Fruit fly (Drosophila melanogaster): ENCODE results near the gene Noc1.

Noc1 gene

DNA sequence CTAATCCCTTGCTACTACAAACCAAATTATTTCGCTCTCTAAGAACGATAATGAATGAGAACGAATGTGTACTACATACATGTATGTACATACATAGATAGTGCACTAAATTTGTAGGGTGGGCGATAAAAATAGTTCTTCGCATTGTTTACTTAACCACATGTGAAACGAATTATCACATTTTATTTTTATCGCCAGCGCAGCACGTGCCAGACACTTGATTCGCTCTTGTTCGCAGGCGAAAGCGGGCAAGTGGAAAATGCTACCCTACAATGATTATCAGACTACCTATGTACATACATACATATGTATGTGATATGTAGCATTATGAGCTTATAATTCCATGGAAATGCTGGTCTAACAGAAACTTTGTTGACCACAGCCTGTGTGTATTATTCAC is 11.2 kb downstream of the Noc1 start:
- TF ChIP-seq bab1 (GFP tag; optimal IDR thresholded peaks at IDR 0.05) (no peak), CG1620 (GFP tag; optimal IDR thresholded peaks at IDR 0.05) (no peak), Mnt (GFP tag; optimal IDR thresholded peaks at IDR 0.05) (peak; percentile 73), cic (GFP tag; optimal IDR thresholded peaks at IDR 0.05) (peak; percentile 26), CG7045 (GFP tag; optimal IDR thresholded peaks at IDR 0.05) (no peak), ovo (GFP tag; optimal IDR thresholded peaks at IDR 0.05) (no peak), CG14711 (tag; optimal IDR thresholded peaks at IDR 0.05) (peak; percentile 7), Crg-1 (GFP tag; optimal IDR thresholded peaks at IDR 0.05) (no peak), Hr96 (GFP tag; optimal IDR thresholded peaks at IDR 0.05) (no peak), pad (GFP tag; optimal IDR thresholded peaks at IDR 0.05) (no peak), kay (GFP tag; ENCODE audit: borderline replicate concordance) (no peak), CG11617 (GFP tag; optimal IDR thresholded peaks at IDR 0.05) (no peak), CG12768 (GFP tag; optimal IDR thresholded peaks at IDR 0.05) (no peak)

DNA sequence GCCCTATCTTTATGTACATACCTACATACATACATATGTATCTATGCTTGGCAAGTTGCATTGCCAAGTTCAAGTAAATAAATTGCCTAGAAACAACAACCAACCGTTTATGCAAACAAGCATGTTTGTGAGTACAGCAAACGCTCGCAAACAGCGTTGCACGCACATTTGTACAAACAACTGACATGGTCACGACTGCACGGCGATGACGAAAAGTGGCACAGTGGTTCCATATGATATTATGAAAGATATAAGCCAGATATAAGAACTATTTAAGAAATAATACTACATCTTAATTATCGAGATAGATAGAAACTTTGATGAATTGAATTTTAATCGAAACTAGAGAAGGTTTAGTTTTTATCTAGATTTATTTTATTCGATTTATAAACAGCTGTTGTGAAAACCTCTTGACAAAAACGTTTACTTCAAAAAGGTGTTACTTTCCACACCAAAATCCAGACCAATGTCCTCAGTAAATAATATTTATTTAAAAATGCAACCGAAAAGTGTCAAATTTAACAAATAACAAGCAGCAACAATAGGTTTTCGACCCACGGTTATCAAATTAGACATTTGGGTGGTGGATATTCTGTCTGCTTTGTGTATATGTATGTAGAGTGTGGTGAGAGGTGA is 15.4 kb downstream of the Noc1 start:
- TF ChIP-seq CG14711 (tag; optimal IDR thresholded peaks at IDR 0.05) = peak; percentile 29
- no peak for TF ChIP-seq Mnt (GFP tag; optimal IDR thresholded peaks at IDR 0.05)
- no peak for TF ChIP-seq ovo (GFP tag; optimal IDR thresholded peaks at IDR 0.05)
- TF ChIP-seq CG7045 (GFP tag; optimal IDR thresholded peaks at IDR 0.05) = peak; percentile 39
- TF ChIP-seq CG12768 (GFP tag; optimal IDR thresholded peaks at IDR 0.05) = no peak
- TF ChIP-seq cnc (optimal IDR thresholded peaks at IDR 0.05) = no peak
- peak; percentile 63 for TF ChIP-seq tj (GFP tag; optimal IDR thresholded peaks at IDR 0.05)
- no peak for TF ChIP-seq Clk (GFP tag; optimal IDR thresholded peaks at IDR 0.05)
- peak; percentile 47 for TF ChIP-seq CG7101 (tag; optimal IDR thresholded peaks at IDR 0.05)
- TF ChIP-seq Hr96 (GFP tag; optimal IDR thresholded peaks at IDR 0.05) = no peak
- TF ChIP-seq kay (GFP tag; ENCODE audit: borderline replicate concordance) = peak; percentile 86
- TF ChIP-seq cic (GFP tag; optimal IDR thresholded peaks at IDR 0.05) = no peak
- TF ChIP-seq CG11617 (GFP tag; optimal IDR thresholded peaks at IDR 0.05) = peak; percentile 77
- no peak for TF ChIP-seq Crg-1 (GFP tag; optimal IDR thresholded peaks at IDR 0.05)
- TF ChIP-seq toe (GFP tag; optimal IDR thresholded peaks at IDR 0.05) = no peak
- TF ChIP-seq CG5204 (GFP tag; optimal IDR thresholded peaks at IDR 0.05) = peak; percentile 50
- TF ChIP-seq CG33017 (tag; optimal IDR thresholded peaks at IDR 0.05) = peak; percentile 48
- peak; percentile 59 for TF ChIP-seq bab1 (GFP tag; optimal IDR thresholded peaks at IDR 0.05)
- peak; percentile 15 for TF ChIP-seq pad (GFP tag; optimal IDR thresholded peaks at IDR 0.05)
- TF ChIP-seq CG1620 (GFP tag; optimal IDR thresholded peaks at IDR 0.05) = no peak

DNA sequence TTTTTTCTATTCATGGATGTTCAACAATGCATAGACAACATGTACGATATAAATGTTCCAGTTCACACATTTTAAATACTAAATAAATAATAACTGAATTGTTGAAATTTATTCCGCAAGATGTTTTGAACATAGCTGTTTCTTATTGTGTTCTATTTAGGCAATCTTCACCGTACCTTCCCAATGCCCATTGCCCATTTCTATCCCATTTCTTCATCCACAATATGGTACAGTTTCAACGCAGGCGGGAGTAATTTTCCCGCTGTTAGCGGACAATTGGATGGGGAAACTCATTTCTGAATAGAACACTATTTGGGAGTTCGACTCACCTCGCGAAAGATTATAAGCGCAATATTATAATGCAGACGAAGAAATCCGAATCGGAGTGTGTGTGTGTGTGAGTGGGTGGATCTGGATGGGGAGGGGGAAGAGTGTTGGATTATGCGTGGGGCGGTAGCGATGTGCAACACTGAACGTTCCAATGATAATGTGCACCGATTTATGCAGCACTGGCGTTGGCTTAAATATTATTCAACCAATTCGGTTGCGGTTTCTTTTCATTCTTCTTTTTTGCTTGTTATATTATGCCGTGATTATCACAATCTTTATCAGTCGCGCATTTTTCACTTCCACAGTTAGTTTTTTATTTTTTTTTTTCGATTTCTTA is 17.5 kb downstream of the Noc1 start:
- peak; percentile 82 for TF ChIP-seq CG12768 (GFP tag; optimal IDR thresholded peaks at IDR 0.05)
- TF ChIP-seq Clk (GFP tag; optimal IDR thresholded peaks at IDR 0.05) = peak; percentile 53
- no peak for TF ChIP-seq cnc (optimal IDR thresholded peaks at IDR 0.05)
- peak; percentile 70 for TF ChIP-seq Mnt (GFP tag; optimal IDR thresholded peaks at IDR 0.05)
- peak; percentile 75 for TF ChIP-seq toe (GFP tag; optimal IDR thresholded peaks at IDR 0.05)
- TF ChIP-seq CG5204 (GFP tag; optimal IDR thresholded peaks at IDR 0.05) = peak; percentile 24
- TF ChIP-seq cic (GFP tag; optimal IDR thresholded peaks at IDR 0.05) = peak; percentile 82
- peak; percentile 7 for TF ChIP-seq ovo (GFP tag; optimal IDR thresholded peaks at IDR 0.05)
- peak; percentile 90 for TF ChIP-seq Crg-1 (GFP tag; optimal IDR thresholded peaks at IDR 0.05)
- TF ChIP-seq CG11617 (GFP tag; optimal IDR thresholded peaks at IDR 0.05) = peak; percentile 63
- TF ChIP-seq kay (GFP tag; ENCODE audit: borderline replicate concordance) = peak; percentile 6
- peak; percentile 54 for TF ChIP-seq CG14711 (tag; optimal IDR thresholded peaks at IDR 0.05)
- peak; percentile 56 for TF ChIP-seq CG7045 (GFP tag; optimal IDR thresholded peaks at IDR 0.05)
- TF ChIP-seq tj (GFP tag; optimal IDR thresholded peaks at IDR 0.05) = peak; percentile 51
- peak; percentile 81 for TF ChIP-seq Hr96 (GFP tag; optimal IDR thresholded peaks at IDR 0.05)
- TF ChIP-seq CG1620 (GFP tag; optimal IDR thresholded peaks at IDR 0.05) = peak; percentile 79
- TF ChIP-seq pad (GFP tag; optimal IDR thresholded peaks at IDR 0.05) = peak; percentile 76
- peak; percentile 50 for TF ChIP-seq CG33017 (tag; optimal IDR thresholded peaks at IDR 0.05)
- TF ChIP-seq CG7101 (tag; optimal IDR thresholded peaks at IDR 0.05) = peak; percentile 78
- TF ChIP-seq bab1 (GFP tag; optimal IDR thresholded peaks at IDR 0.05) = no peak

DNA sequence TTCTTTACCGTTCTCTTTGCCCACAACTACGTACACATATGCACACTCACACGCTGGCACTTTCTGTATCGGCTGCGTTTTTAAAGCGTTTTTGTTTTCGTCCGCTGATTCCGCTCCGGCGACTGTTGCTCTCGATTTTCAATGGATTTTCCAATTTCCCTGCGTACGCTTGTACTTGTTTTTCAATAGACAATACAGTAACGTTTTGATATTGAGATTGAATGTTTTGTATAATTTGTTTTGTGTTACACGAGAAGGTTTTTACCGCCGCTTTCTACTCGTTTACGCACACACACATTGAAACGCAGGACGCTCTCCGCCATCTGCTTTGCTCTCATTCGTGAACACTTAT is 18.0 kb downstream of the Noc1 start:
- no peak for TF ChIP-seq cnc (optimal IDR thresholded peaks at IDR 0.05)
- peak; percentile 3 for TF ChIP-seq cic (GFP tag; optimal IDR thresholded peaks at IDR 0.05)

DNA sequence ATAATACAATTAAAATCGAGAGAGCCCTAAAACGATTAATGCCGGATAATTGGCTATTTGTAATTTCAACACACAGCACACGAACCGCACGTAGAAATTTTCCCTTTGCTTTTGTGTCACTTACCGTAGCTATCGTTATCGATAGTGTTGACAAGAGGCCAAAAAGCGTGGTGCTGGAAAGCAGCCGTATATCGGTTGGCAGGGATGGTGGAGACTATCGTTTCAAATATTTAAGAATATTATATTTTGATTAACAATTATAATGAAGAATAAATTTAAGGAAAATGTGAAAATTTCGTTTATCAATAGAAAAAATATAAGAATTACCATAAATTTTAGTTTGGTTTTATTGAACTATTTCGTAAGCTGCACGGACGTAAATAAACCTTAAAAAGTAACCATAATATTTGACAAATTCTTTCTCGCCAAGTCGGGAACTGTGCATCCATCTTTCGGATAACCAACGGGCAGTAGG is 18.5 kb downstream of the Noc1 start, which contains the start of gene JIL-1:
Gene JIL-1 (minus strand): TSS at position 148 of the 475 bp plus-strand sequence.
- TF ChIP-seq cnc (optimal IDR thresholded peaks at IDR 0.05) (no peak), pad (GFP tag; optimal IDR thresholded peaks at IDR 0.05) (peak; percentile 75), CG7101 (tag; optimal IDR thresholded peaks at IDR 0.05) (peak; percentile 82), cic (GFP tag; optimal IDR thresholded peaks at IDR 0.05) (no peak), Hr96 (GFP tag; optimal IDR thresholded peaks at IDR 0.05) (peak; percentile 73), CG14711 (tag; optimal IDR thresholded peaks at IDR 0.05) (peak; percentile 47), toe (GFP tag; optimal IDR thresholded peaks at IDR 0.05) (peak; percentile 75), tj (GFP tag; optimal IDR thresholded peaks at IDR 0.05) (no peak), kay (GFP tag; ENCODE audit: borderline replicate concordance) (peak; percentile 90), Clk (GFP tag; optimal IDR thresholded peaks at IDR 0.05) (peak; percentile 67), Mnt (GFP tag; optimal IDR thresholded peaks at IDR 0.05) (peak; percentile 78), CG1620 (GFP tag; optimal IDR thresholded peaks at IDR 0.05) (peak; percentile 83), CG5204 (GFP tag; optimal IDR thresholded peaks at IDR 0.05) (peak; percentile 69), ovo (GFP tag; optimal IDR thresholded peaks at IDR 0.05) (peak; percentile 57), CG33017 (tag; optimal IDR thresholded peaks at IDR 0.05) (peak; percentile 66), CG12768 (GFP tag; optimal IDR thresholded peaks at IDR 0.05) (peak; percentile 76), CG7045 (GFP tag; optimal IDR thresholded peaks at IDR 0.05) (peak; percentile 55), bab1 (GFP tag; optimal IDR thresholded peaks at IDR 0.05) (peak; percentile 80), CG11617 (GFP tag; optimal IDR thresholded peaks at IDR 0.05) (peak; percentile 7), Crg-1 (GFP tag; optimal IDR thresholded peaks at IDR 0.05) (peak; percentile 86)
